Worm (Caenorhabditis elegans): Measurements from ENCODE around the gene Y9C2UA.1.

Y9C2UA.1 gene

DNA sequence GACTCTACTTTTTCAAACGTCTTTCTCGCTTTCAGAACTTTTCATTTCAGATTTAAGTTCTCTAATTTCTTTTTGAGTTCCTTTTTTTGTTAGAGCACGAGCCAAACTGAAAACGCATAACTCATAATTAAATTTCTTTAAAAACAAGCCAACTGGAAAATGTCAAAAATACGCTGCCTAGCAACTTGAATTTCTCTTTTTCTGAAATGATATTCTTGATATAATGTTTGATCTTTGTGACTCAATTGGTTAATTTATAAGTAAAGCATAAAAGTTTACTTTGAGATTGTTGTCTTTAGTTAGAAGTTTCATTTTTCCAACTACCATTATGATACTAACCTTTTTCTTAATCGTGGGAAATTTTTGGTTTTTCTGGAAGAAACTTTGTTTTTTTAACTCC is 1.7 kb downstream of the Y9C2UA.1 start:
- TF ChIP-seq ceh-16 (tag; optimal IDR thresholded peaks at IDR 0.05), result no peak
- TF ChIP-seq skn-1 (tag; optimal IDR thresholded peaks at IDR 0.05), result no peak
- TF ChIP-seq nhr-237 (tag; optimal IDR thresholded peaks at IDR 0.05), result no peak
- TF ChIP-seq elt-1 (tag; optimal IDR thresholded peaks at IDR 0.05), result no peak
- no peak for TF ChIP-seq lsy-2 (tag; optimal IDR thresholded peaks at IDR 0.05)
- TF ChIP-seq mdl-1 (tag; optimal IDR thresholded peaks at IDR 0.05), result no peak
- TF ChIP-seq alr-1 (tag; optimal IDR thresholded peaks at IDR 0.05), result no peak
- no peak for TF ChIP-seq nhr-25 (tag; optimal IDR thresholded peaks at IDR 0.05)
- TF ChIP-seq ztf-4 (tag; optimal IDR thresholded peaks at IDR 0.05), result no peak
- no peak for TF ChIP-seq gmeb-1 (tag; optimal IDR thresholded peaks at IDR 0.05)
- TF ChIP-seq mbf-1 (tag; optimal IDR thresholded peaks at IDR 0.05), result no peak
- TF ChIP-seq zag-1 (tag; optimal IDR thresholded peaks at IDR 0.05), result no peak
- TF ChIP-seq C34F6.9 (tag; optimal IDR thresholded peaks at IDR 0.05), result no peak
- no peak for TF ChIP-seq ceh-82 (tag; optimal IDR thresholded peaks at IDR 0.05)
- TF ChIP-seq lin-13 (GFP tag; optimal IDR thresholded peaks at IDR 0.05), result no peak
- TF ChIP-seq peb-1 (tag; optimal IDR thresholded peaks at IDR 0.05), result no peak
- TF ChIP-seq F13H6.1 (tag; optimal IDR thresholded peaks at IDR 0.05), result no peak
- no peak for TF ChIP-seq dmd-4 (tag; optimal IDR thresholded peaks at IDR 0.05)

- TF ChIP-seq unc-62 (GFP tag; optimal IDR thresholded peaks at IDR 0.05) (no peak), nhr-21 (tag; optimal IDR thresholded peaks at IDR 0.05) (no peak), ztf-11 (tag; optimal IDR thresholded peaks at IDR 0.05) (no peak), sma-9 (GFP tag; optimal IDR thresholded peaks at IDR 0.05) (no peak), sma-9 (tag; optimal IDR thresholded peaks at IDR 0.05) (no peak), nhr-129 (tag; optimal IDR thresholded peaks at IDR 0.05) (no peak), nhr-237 (tag; optimal IDR thresholded peaks at IDR 0.05) (no peak), nhr-25 (tag; optimal IDR thresholded peaks at IDR 0.05) (no peak), nhr-12 (tag; optimal IDR thresholded peaks at IDR 0.05) (no peak), ztf-4 (tag; optimal IDR thresholded peaks at IDR 0.05) (no peak), lin-11 (tag; optimal IDR thresholded peaks at IDR 0.05) (no peak), nhr-10 (tag; optimal IDR thresholded peaks at IDR 0.05) (no peak), lsy-2 (tag; optimal IDR thresholded peaks at IDR 0.05) (no peak)
These were observed 4.3 kb downstream of the Y9C2UA.1 start for ce11 chrII:9143795-9144194.

ce11 chrII:9144366-9144765 is 4.9 kb downstream of the Y9C2UA.1 start:
- TF ChIP-seq peb-1 (tag; optimal IDR thresholded peaks at IDR 0.05), result no peak

ce11 chrII:9145961-9146360 is 6.5 kb downstream of the Y9C2UA.1 start, which contains the start of gene W07A12.4:
Gene W07A12.4 (plus strand): TSS chrII:9146261.
- TF ChIP-seq mab-5 (tag; optimal IDR thresholded peaks at IDR 0.05), result no peak
- TF ChIP-seq crh-2 (tag; optimal IDR thresholded peaks at IDR 0.05), result no peak
- TF ChIP-seq lin-11 (tag; optimal IDR thresholded peaks at IDR 0.05), result no peak
- TF ChIP-seq lin-13 (GFP tag; optimal IDR thresholded peaks at IDR 0.05), result no peak
- TF ChIP-seq C34F6.9 (tag; optimal IDR thresholded peaks at IDR 0.05), result no peak
- TF ChIP-seq mbf-1 (tag; optimal IDR thresholded peaks at IDR 0.05), result no peak
- TF ChIP-seq ceh-82 (tag; optimal IDR thresholded peaks at IDR 0.05), result no peak
- no peak for TF ChIP-seq nhr-23 (tag; optimal IDR thresholded peaks at IDR 0.05)
- TF ChIP-seq ZK546.5 (tag; optimal IDR thresholded peaks at IDR 0.05), result no peak
- TF ChIP-seq skn-1 (tag; optimal IDR thresholded peaks at IDR 0.05), result no peak

DNA sequence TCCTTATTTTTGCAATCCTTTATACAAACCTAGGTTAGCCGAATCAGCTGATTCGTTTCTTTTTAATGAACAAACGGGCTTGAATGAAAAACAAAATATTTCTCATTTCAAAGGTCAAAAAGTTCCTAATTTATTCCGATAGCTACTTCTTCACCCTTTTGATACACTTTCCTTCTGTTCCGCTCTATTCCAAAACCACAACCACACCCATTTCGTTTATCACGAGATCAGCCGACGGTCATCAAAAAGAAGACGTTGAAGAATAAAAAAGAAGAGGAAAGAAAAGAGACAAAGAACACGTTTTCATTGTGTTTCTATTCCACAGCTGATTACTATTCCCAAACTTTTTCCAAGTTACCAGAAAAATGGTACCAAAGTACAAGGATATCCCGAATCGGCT is 8.6 kb downstream of the Y9C2UA.1 start:
- TF ChIP-seq sem-4 (tag; optimal IDR thresholded peaks at IDR 0.05), result no peak

ce11 chrII:9152231-9152630 is 12.8 kb downstream of the Y9C2UA.1 start, which contains the start of gene col-78:
Gene col-78 (plus strand): TSS chrII:9152531.
- TF ChIP-seq ZK546.5 (tag; optimal IDR thresholded peaks at IDR 0.05) (no peak), sma-9 (GFP tag; optimal IDR thresholded peaks at IDR 0.05) (no peak), sma-9 (tag; optimal IDR thresholded peaks at IDR 0.05) (no peak)

ce11 chrII:9154339-9154738 is 14.9 kb downstream of the Y9C2UA.1 start:
- no peak for TF ChIP-seq ztf-1 (GFP tag; conservative IDR thresholded peaks at IDR 0.05)
- no peak for TF ChIP-seq ceh-82 (tag; optimal IDR thresholded peaks at IDR 0.05)
- TF ChIP-seq dmd-4 (tag; optimal IDR thresholded peaks at IDR 0.05), result no peak
- no peak for TF ChIP-seq aly-2 (tag; optimal IDR thresholded peaks at IDR 0.05)
- no peak for TF ChIP-seq nhr-6 (tag; optimal IDR thresholded peaks at IDR 0.05)
- no peak for TF ChIP-seq nhr-129 (tag; optimal IDR thresholded peaks at IDR 0.05)
- no peak for TF ChIP-seq nhr-237 (tag; optimal IDR thresholded peaks at IDR 0.05)
- no peak for TF ChIP-seq F13H6.1 (tag; optimal IDR thresholded peaks at IDR 0.05)
- no peak for TF ChIP-seq zag-1 (tag; optimal IDR thresholded peaks at IDR 0.05)
- no peak for TF ChIP-seq ztf-11 (tag; optimal IDR thresholded peaks at IDR 0.05)
- TF ChIP-seq nhr-23 (tag; optimal IDR thresholded peaks at IDR 0.05), result no peak
- no peak for TF ChIP-seq nhr-11 (tag; optimal IDR thresholded peaks at IDR 0.05)
- TF ChIP-seq unc-55 (GFP tag; optimal IDR thresholded peaks at IDR 0.05), result no peak
- no peak for TF ChIP-seq egl-27 (tag; optimal IDR thresholded peaks at IDR 0.05)

Data from whole organism, L2 larva.